Worm (Caenorhabditis elegans) whole organism, L4 larva: ENCODE data around the gene C09H10.5.
"Not testable (repeated sequence)": the region's sequence is repeated elsewhere in the genome, so short reads cannot be mapped to it uniquely, and the experiment has no call there.

ENCODE experiments used
- R02D3.7 ChIP-seq: fragments of 150-350 bp; sonication (generic microtip); optimal IDR thresholded peaks from 3 replicates; lab custom pipeline; 2014; ENCODE audit warnings: missing biosample characterization, missing genetic modification characterization
- Y48G9A.11 ChIP-seq: fragments of 200-800 bp; sonication (Bioruptor generic); IDR thresholded peaks from 2 replicates; pipeline ENCODE4 v1.3.6; 2022; ENCODE audit warnings: missing genetic modification reagents, missing genetic modification characterization, missing compliant biosample characterization
- Y75B8A.6 ChIP-seq: fragments of 200-800 bp; sonication (Bioruptor generic); IDR thresholded peaks from 2 replicates; pipeline ENCODE4 v1.3.6; 2022; ENCODE audit warnings: missing genetic modification reagents, missing genetic modification characterization, missing compliant biosample characterization
- aha-1 ChIP-seq: fragments of 150-350 bp; peaks from one replicate; lab custom pipeline; 2014; ENCODE audit warnings: missing biosample characterization, missing genetic modification characterization
- aly-2 ChIP-seq: sonication (generic microtip); optimal IDR thresholded peaks from 2 replicates; lab custom pipeline; 2018; ENCODE audit warnings: missing biosample characterization, missing genetic modification characterization
- ceh-20 ChIP-seq: fragments of 200-800 bp; sonication (Bioruptor generic); IDR thresholded peaks from 2 replicates; pipeline ENCODE4 v1.3.6; 2022; ENCODE audit warnings: missing genetic modification reagents, missing genetic modification characterization, missing compliant biosample characterization
- ceh-44 ChIP-seq: fragments of 200-800 bp; sonication (Bioruptor generic); IDR thresholded peaks from 2 replicates; pipeline ENCODE4 v1.3.6; 2022; ENCODE audit warnings: missing genetic modification reagents, missing genetic modification characterization, missing compliant biosample characterization
- ctbp-1 ChIP-seq: fragments of 200-800 bp; sonication (Bioruptor generic); IDR thresholded peaks from 2 replicates; pipeline ENCODE4 v1.3.6; 2022; ENCODE audit warnings: missing genetic modification reagents, missing genetic modification characterization, missing compliant biosample characterization
- daf-12 ChIP-seq: fragments of 150-350 bp; optimal IDR thresholded peaks from 2 replicates; lab custom pipeline; 2014; ENCODE audit warnings: missing biosample characterization, missing genetic modification reagents, missing genetic modification characterization
- daf-16 ChIP-seq, 3 experiments: sonication (generic microtip); optimal IDR thresholded peaks; 2 replicates each; lab custom pipeline; 2016 to 2017; ENCODE audit warnings: missing genetic modification characterization in 3 of 3, missing genetic modification reagents in 3 of 3, mild to moderate bottlenecking in 2 of 3, missing compliant biosample characterization in 2 of 3, missing biosample characterization in 1 of 3, moderate library complexity in 1 of 3
- daf-8 ChIP-seq: fragments of 200-800 bp; sonication (Bioruptor generic); IDR thresholded peaks from 2 replicates; pipeline ENCODE4 v1.3.6; 2022; ENCODE audit warnings: missing genetic modification characterization, missing compliant biosample characterization
- dpl-1 ChIP-seq: fragments of 150-350 bp; optimal IDR thresholded peaks from 2 replicates; lab custom pipeline; 2014; ENCODE audit warnings: missing biosample characterization, missing genetic modification reagents, missing genetic modification characterization
- hmg-1.1 ChIP-seq: fragments of 200-800 bp; sonication (Bioruptor generic); IDR thresholded peaks from 2 replicates; pipeline ENCODE4 v1.3.6; 2022; ENCODE audit warnings: missing genetic modification reagents, missing genetic modification characterization, missing compliant biosample characterization
- lin-15B ChIP-seq: fragments of 150-350 bp; sonication (generic microtip); optimal IDR thresholded peaks from 3 replicates; lab custom pipeline; 2014; ENCODE audit warnings: missing biosample characterization, missing genetic modification characterization
- lin-29 ChIP-seq: fragments of 200-800 bp; sonication (Bioruptor generic); IDR thresholded peaks from 2 replicates; pipeline ENCODE4 v1.3.6; 2022; ENCODE audit warnings: missing genetic modification reagents, missing genetic modification characterization, missing compliant biosample characterization
- lin-39 ChIP-seq: fragments of 150-350 bp; optimal IDR thresholded peaks from 2 replicates; lab custom pipeline; 2014; ENCODE audit warnings: missing biosample characterization, missing genetic modification reagents, missing genetic modification characterization
- lir-3 ChIP-seq: sonication (generic microtip); optimal IDR thresholded peaks from 2 replicates; lab custom pipeline; 2016; ENCODE audit warnings: mild to moderate bottlenecking, missing genetic modification characterization, missing compliant biosample characterization
- lsy-2 ChIP-seq, 2 experiments: fragments of 150-350 bp in 1 of 2; sonication (generic microtip) in 1 of 2; optimal IDR thresholded peaks; 2 replicates each; lab custom pipeline; 2014 to 2017; ENCODE audit warnings: missing biosample characterization in 2 of 2, missing genetic modification characterization in 2 of 2
- madf-5 ChIP-seq, 2 experiments: fragments of 200-800 bp; sonication (Bioruptor generic); IDR thresholded peaks; 2 replicates each; pipeline ENCODE4 v1.3.6; 2022; ENCODE audit warnings: missing compliant biosample characterization in 2 of 2, missing genetic modification characterization in 2 of 2
- mes-2 ChIP-seq: sonication (generic microtip); optimal IDR thresholded peaks from 2 replicates; lab custom pipeline; 2016; ENCODE audit warnings: missing genotype, mild to moderate bottlenecking, missing genetic modification characterization, missing compliant biosample characterization; ENCODE audit not compliant: poor library complexity, severe bottlenecking
- mxl-3 ChIP-seq: fragments of 200-800 bp; sonication (Bioruptor generic); optimal IDR thresholded peaks from 2 replicates; lab custom pipeline; 2018; ENCODE audit warnings: mild to moderate bottlenecking, missing genetic modification characterization, missing compliant biosample characterization
- nhr-28 ChIP-seq: fragments of 150-350 bp; optimal IDR thresholded peaks from 2 replicates; lab custom pipeline; 2014; ENCODE audit warnings: missing biosample characterization, missing genetic modification characterization
- nhr-76 ChIP-seq: fragments of 150-350 bp; optimal IDR thresholded peaks from 2 replicates; lab custom pipeline; 2014; ENCODE audit warnings: missing biosample characterization, missing genetic modification characterization
- nhr-77 ChIP-seq: fragments of 150-350 bp; optimal IDR thresholded peaks from 2 replicates; lab custom pipeline; 2014; ENCODE audit warnings: missing biosample characterization, missing genetic modification characterization
- pqm-1 ChIP-seq: sonication (generic microtip); optimal IDR thresholded peaks from 2 replicates; lab custom pipeline; 2017; ENCODE audit warnings: missing biosample characterization, missing genetic modification characterization
- set-16 ChIP-seq: fragments of 200-800 bp; sonication (Bioruptor generic); IDR thresholded peaks from 2 replicates; pipeline ENCODE4 v1.3.6; 2022; ENCODE audit warnings: missing genetic modification reagents, missing genetic modification characterization, missing compliant biosample characterization
- unc-130 ChIP-seq: sonication (generic microtip); optimal IDR thresholded peaks from 2 replicates; lab custom pipeline; 2016; ENCODE audit warnings: missing genetic modification reagents, missing genetic modification characterization, missing compliant biosample characterization
- unc-39 ChIP-seq: sonication (generic microtip); optimal IDR thresholded peaks from 2 replicates; lab custom pipeline; 2017; ENCODE audit warnings: missing biosample characterization, missing genetic modification characterization
- unc-62 ChIP-seq, 3 experiments: fragments of 150-350 bp in 1 of 3; sonication (generic microtip); optimal IDR thresholded peaks in 2 of 3; peaks in 1 of 3; 1 replicate in 1 of 3; 2 replicates in 2 of 3; lab custom pipeline; 2014 to 2017; ENCODE audit warnings: missing biosample characterization in 3 of 3, missing genetic modification characterization in 3 of 3, missing genetic modification reagents in 3 of 3, missing genotype in 1 of 3
- zag-1 ChIP-seq: fragments of 150-350 bp; optimal IDR thresholded peaks from 2 replicates; lab custom pipeline; 2014; ENCODE audit warnings: missing biosample characterization, missing genetic modification characterization
- ztf-11 ChIP-seq: fragments of 150-350 bp; optimal IDR thresholded peaks from 2 replicates; lab custom pipeline; 2014; ENCODE audit warnings: missing biosample characterization, missing genetic modification characterization

C09H10.5 gene

ce11 chrII:11125059-11125594 lies 21.6 kb upstream of the C09H10.5 start (continued):
- TF ChIP-seq ctbp-1 (GFP tag; lab: Robert Waterston, UW) = no peak
- TF ChIP-seq R02D3.7 (tag; lab: Kevin White, UChicago) = no peak

ce11 chrII:11121800-11122199 lies 18.2 kb upstream of the C09H10.5 start, which contains the start of gene W10C6.2:
TSS of gene W10C6.2 (minus strand) at chrII:11121900.
- TF ChIP-seq nhr-76, zag-1, lin-39 (tag; lab: Kevin White, UChicago): not testable (repeated sequence)

ce11 chrII:11112419-11112818 lies 8.9 kb upstream of the C09H10.5 start, which contains the start of gene mat-2:
TSS of gene mat-2 (plus strand) at chrII:11112719.
- TF ChIP-seq ceh-20 (GFP tag; lab: Robert Waterston, UW) (no peak), aha-1 (tag; lab: Kevin White, UChicago) (peak; percentile 5)

- no peak for TF ChIP-seq ceh-44 (GFP tag; lab: Robert Waterston, UW)
- TF ChIP-seq daf-12 (tag; lab: Kevin White, UChicago) = no peak
- TF ChIP-seq lin-29 = no peak
- TF ChIP-seq set-16 (GFP tag; lab: Robert Waterston, UW) = no peak
- no peak for TF ChIP-seq ctbp-1 (GFP tag; lab: Robert Waterston, UW)
- TF ChIP-seq daf-8 (GFP tag; lab: Robert Waterston, UW) = no peak
- TF ChIP-seq lin-39 (tag; lab: Kevin White, UChicago) = no peak
- TF ChIP-seq lin-15B (tag; lab: Kevin White, UChicago) = no peak
Observed at ce11 chrII:11111107-11111506, 7.5 kb upstream of the C09H10.5 start, which contains the start of gene glb-4. TSS of gene glb-4 (minus strand) at chrII:11111207.

- TF ChIP-seq unc-62 (GFP tag; optimal IDR thresholded peaks at IDR 0.05 in 1 of 2; lab: Kevin White, UChicago) (peak in 1 of 2 experiments; percentile 97), unc-62 (tag; optimal IDR thresholded peaks at IDR 0.05; lab: Kevin White, UChicago) (no peak), hmg-1.1 (GFP tag; lab: Robert Waterston, UW) (no peak)
Observed at ce11 chrII:11110419-11110818, 6.9 kb upstream of the C09H10.5 start.

ce11 chrII:11107828-11108227 lies 4.3 kb upstream of the C09H10.5 start, which contains the start of gene apc-17:
TSS of gene apc-17 (plus strand) at chrII:11108128.
- TF ChIP-seq unc-130 = no peak
- no peak for TF ChIP-seq lsy-2 (tag; optimal IDR thresholded peaks at IDR 0.05; lab: Kevin White, UChicago)
- TF ChIP-seq Y75B8A.6 = no peak
- TF ChIP-seq lin-39 (tag; lab: Kevin White, UChicago) = no peak
- TF ChIP-seq R02D3.7 (tag; lab: Kevin White, UChicago) = no peak
- no peak for TF ChIP-seq ztf-11 (tag; lab: Kevin White, UChicago)
- no peak for TF ChIP-seq unc-39 (tag; lab: Kevin White, UChicago)
- TF ChIP-seq nhr-77 (tag; lab: Kevin White, UChicago) = no peak
- TF ChIP-seq aly-2 (tag; lab: Kevin White, UChicago) = no peak

- TF ChIP-seq Y48G9A.11 (GFP tag; lab: Robert Waterston, UW) = peak; percentile 25; the same call in 1 of the 2 replicates
- no peak for TF ChIP-seq mxl-3 (GFP tag; lab: Kevin White, UChicago)
- TF ChIP-seq unc-130 = peak; percentile 18
- TF ChIP-seq dpl-1 = peak; percentile 73
- no peak for TF ChIP-seq nhr-28 (tag; lab: Kevin White, UChicago)
- TF ChIP-seq madf-5 (GFP tag; IDR thresholded peaks at IDR 0.05; lab: Robert Waterston, UW) = no peak
- TF ChIP-seq mes-2 (tag; lab: Kevin White, UChicago) = peak; percentile 86
- no peak for TF ChIP-seq ceh-20 (GFP tag; lab: Robert Waterston, UW)
- no peak for TF ChIP-seq daf-16 (GFP tag; optimal IDR thresholded peaks at IDR 0.05; lab: Kevin White, UChicago)
- peak; percentile 28 for TF ChIP-seq daf-16 (tag; optimal IDR thresholded peaks at IDR 0.05; lab: Kevin White, UChicago)
- peak in 1 of 2 experiments; percentile 80 for TF ChIP-seq lsy-2 (tag; optimal IDR thresholded peaks at IDR 0.05; lab: Kevin White, UChicago)
- no peak for TF ChIP-seq pqm-1
- TF ChIP-seq lir-3 (tag; lab: Kevin White, UChicago) = no peak
Observed at ce11 chrII:11105981-11106711, 2.6 kb upstream of the C09H10.5 start, which contains the start of gene nasp-1. TSS of gene nasp-1 (plus strand) at chrII:11106612.
